Worm (Caenorhabditis elegans) whole organism, L3 larva: ENCODE data around the gene mdt-21.

Source experiments
- ZK546.5 ChIP-seq: sonication (generic microtip); optimal IDR thresholded peaks from 2 replicates; lab custom pipeline; 2017; ENCODE audit warnings: missing biosample characterization, missing genetic modification characterization
- ama-1 ChIP-seq: fragments of 150-350 bp; optimal IDR thresholded peaks from 2 replicates; lab custom pipeline; 2018
- ceh-28 ChIP-seq: fragments of 150-350 bp; optimal IDR thresholded peaks from 2 replicates; lab custom pipeline; 2014; ENCODE audit warnings: missing biosample characterization, missing genetic modification reagents, missing genetic modification characterization
- ceh-82 ChIP-seq: fragments of 150-350 bp; optimal IDR thresholded peaks from 2 replicates; lab custom pipeline; 2014; ENCODE audit warnings: missing biosample characterization, missing genetic modification characterization
- ceh-9 ChIP-seq: sonication (generic microtip); optimal IDR thresholded peaks from 2 replicates; lab custom pipeline; 2018; ENCODE audit warnings: missing biosample characterization, missing genetic modification characterization
- daf-12 ChIP-seq: fragments of 150-350 bp; optimal IDR thresholded peaks from 2 replicates; lab custom pipeline; 2014; ENCODE audit warnings: missing biosample characterization, missing genetic modification reagents, missing genetic modification characterization
- egl-27 ChIP-seq: sonication (generic microtip); optimal IDR thresholded peaks from 4 replicates; lab custom pipeline; 2017; ENCODE audit warnings: missing biosample characterization, missing genetic modification reagents, missing genetic modification characterization
- egl-5 ChIP-seq: fragments of 150-350 bp; optimal IDR thresholded peaks from 2 replicates; lab custom pipeline; 2017; ENCODE audit warnings: missing biosample characterization, missing genetic modification reagents, missing genetic modification characterization, inconsistent platforms
- elt-1 ChIP-seq: fragments of 150-350 bp; optimal IDR thresholded peaks from 2 replicates; lab custom pipeline; 2014; ENCODE audit warnings: missing biosample characterization, missing genetic modification characterization
- elt-2 ChIP-seq: sonication (generic microtip); optimal IDR thresholded peaks from 2 replicates; lab custom pipeline; 2016; ENCODE audit warnings: missing genetic modification reagents, mild to moderate bottlenecking, missing genetic modification characterization, missing compliant biosample characterization
- fkh-10 ChIP-seq: sonication (generic microtip); optimal IDR thresholded peaks from 2 replicates; lab custom pipeline; 2017; ENCODE audit warnings: missing biosample characterization, missing genetic modification reagents, missing genetic modification characterization
- fos-1 ChIP-seq: fragments of 150-350 bp; optimal IDR thresholded peaks from 2 replicates; lab custom pipeline; 2014; ENCODE audit warnings: missing biosample characterization, missing genetic modification characterization
- hmg-11 ChIP-seq: sonication (generic microtip); optimal IDR thresholded peaks from 2 replicates; lab custom pipeline; 2016; ENCODE audit warnings: missing genetic modification characterization, missing compliant biosample characterization
- jun-1 ChIP-seq: fragments of 150-350 bp; optimal IDR thresholded peaks from 2 replicates; lab custom pipeline; 2014; ENCODE audit warnings: missing biosample characterization, missing genetic modification reagents, missing genetic modification characterization
- lin-15B ChIP-seq: fragments of 150-350 bp; optimal IDR thresholded peaks from 2 replicates; lab custom pipeline; 2014; ENCODE audit warnings: missing biosample characterization, missing genetic modification characterization
- lin-39 ChIP-seq: fragments of 150-350 bp; optimal IDR thresholded peaks from 2 replicates; lab custom pipeline; 2018; ENCODE audit warnings: missing biosample characterization, missing genetic modification reagents, missing genetic modification characterization
- lsy-12 ChIP-seq: sonication (generic microtip); optimal IDR thresholded peaks from 2 replicates; lab custom pipeline; 2016; ENCODE audit warnings: mild to moderate bottlenecking, missing genetic modification characterization, missing compliant biosample characterization
- mdl-1 ChIP-seq: fragments of 150-350 bp; optimal IDR thresholded peaks from 2 replicates; lab custom pipeline; 2014; ENCODE audit warnings: missing biosample characterization, missing genetic modification characterization
- mml-1 ChIP-seq: fragments of 150-350 bp; sonication (generic microtip); optimal IDR thresholded peaks from 3 replicates; lab custom pipeline; 2014; ENCODE audit warnings: missing biosample characterization, missing genetic modification characterization
- nfya-1 ChIP-seq: sonication (generic microtip); optimal IDR thresholded peaks from 2 replicates; lab custom pipeline; 2017; ENCODE audit warnings: missing genetic modification characterization, mild to moderate bottlenecking, missing compliant biosample characterization, antibody characterized with exemption, moderate library complexity; ENCODE audit not compliant: insufficient read depth
- nhr-11 ChIP-seq: fragments of 150-350 bp; optimal IDR thresholded peaks from 2 replicates; lab custom pipeline; 2014; ENCODE audit warnings: missing biosample characterization, missing genetic modification characterization
- nhr-12 ChIP-seq: fragments of 150-350 bp; optimal IDR thresholded peaks from 2 replicates; lab custom pipeline; 2014; ENCODE audit warnings: missing biosample characterization, missing genetic modification characterization
- nhr-23 ChIP-seq: fragments of 150-350 bp; optimal IDR thresholded peaks from 2 replicates; lab custom pipeline; 2014; ENCODE audit warnings: missing biosample characterization, missing genetic modification reagents, missing genetic modification characterization
- nhr-25 ChIP-seq: sonication (generic microtip); optimal IDR thresholded peaks from 2 replicates; lab custom pipeline; 2017; ENCODE audit warnings: missing biosample characterization, missing genetic modification characterization
- nhr-28 ChIP-seq: fragments of 150-350 bp; optimal IDR thresholded peaks from 2 replicates; lab custom pipeline; 2014; ENCODE audit warnings: missing biosample characterization, missing genetic modification characterization
- nhr-43 ChIP-seq: sonication (generic microtip); optimal IDR thresholded peaks from 2 replicates; lab custom pipeline; 2016; ENCODE audit warnings: mild to moderate bottlenecking, missing genetic modification characterization, missing compliant biosample characterization; ENCODE audit not compliant: poor library complexity, severe bottlenecking
- nhr-67 ChIP-seq: fragments of 150-350 bp; optimal IDR thresholded peaks from 2 replicates; lab custom pipeline; 2014; ENCODE audit warnings: missing biosample characterization, missing genetic modification characterization
- nhr-76 ChIP-seq: fragments of 150-350 bp; sonication (generic microtip); optimal IDR thresholded peaks from 5 replicates; lab custom pipeline; 2014; ENCODE audit warnings: missing biosample characterization, missing genetic modification characterization
- nhr-77 ChIP-seq: fragments of 150-350 bp; optimal IDR thresholded peaks from 2 replicates; lab custom pipeline; 2014; ENCODE audit warnings: missing biosample characterization, missing genetic modification characterization
- pha-4 ChIP-seq: fragments of 150-350 bp; optimal IDR thresholded peaks from 2 replicates; lab custom pipeline; 2014; ENCODE audit warnings: missing biosample characterization, missing genetic modification reagents, missing genetic modification characterization
- pqm-1 ChIP-seq: fragments of 150-350 bp; optimal IDR thresholded peaks from 2 replicates; lab custom pipeline; 2017; ENCODE audit warnings: missing biosample characterization, missing genetic modification characterization, inconsistent platforms
- sea-2 ChIP-seq: fragments of 150-350 bp; sonication (generic microtip); optimal IDR thresholded peaks from 4 replicates; lab custom pipeline; 2014; ENCODE audit warnings: missing biosample characterization, missing genetic modification reagents, missing genetic modification characterization
- skn-1 ChIP-seq: fragments of 150-350 bp; optimal IDR thresholded peaks from 2 replicates; lab custom pipeline; 2014; ENCODE audit warnings: missing biosample characterization, missing genetic modification characterization
- snpc-4 ChIP-seq: fragments of 150-350 bp; optimal IDR thresholded peaks from 2 replicates; lab custom pipeline; 2014; ENCODE audit warnings: missing biosample characterization, missing genetic modification characterization
- tbx-2 ChIP-seq: sonication (generic microtip); optimal IDR thresholded peaks from 2 replicates; lab custom pipeline; 2016; ENCODE audit warnings: mild to moderate bottlenecking, missing genetic modification characterization, missing compliant biosample characterization
- unc-39 ChIP-seq: sonication (generic microtip); optimal IDR thresholded peaks from 4 replicates; lab custom pipeline; 2017; ENCODE audit warnings: missing biosample characterization, missing genetic modification characterization
- unc-62 ChIP-seq: fragments of 150-350 bp; sonication (generic microtip); optimal IDR thresholded peaks from 4 replicates; lab custom pipeline; 2014; ENCODE audit warnings: missing biosample characterization, missing genetic modification reagents, missing genetic modification characterization
- zag-1 ChIP-seq: fragments of 150-350 bp; optimal IDR thresholded peaks from 2 replicates; lab custom pipeline; 2014; ENCODE audit warnings: missing biosample characterization, missing genetic modification characterization
- ztf-4 ChIP-seq: fragments of 150-350 bp; optimal IDR thresholded peaks from 2 replicates; lab custom pipeline; 2014; ENCODE audit warnings: missing biosample characterization, missing genetic modification characterization

Gene mdt-21

DNA sequence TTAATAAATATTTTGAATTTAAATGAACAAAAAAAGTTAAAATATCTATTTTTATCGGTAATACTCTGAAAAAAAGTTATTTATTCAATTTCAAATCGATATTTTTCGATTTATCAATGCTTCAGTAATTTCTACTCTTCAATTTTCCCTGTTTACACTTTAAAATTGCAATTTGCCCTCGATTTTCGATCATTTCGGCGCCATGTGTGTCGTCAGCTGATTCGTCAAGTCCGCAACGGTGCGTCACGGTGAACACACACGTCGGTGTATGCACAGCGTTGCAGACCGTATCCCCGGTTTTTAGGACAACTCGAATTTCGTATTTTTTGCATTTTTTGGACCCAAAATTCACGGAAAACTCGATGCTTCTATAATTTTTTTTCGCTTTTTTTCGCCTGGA, 45.8 kb downstream of the mdt-21 start, which contains the start of gene C18D11.3:
Gene C18D11.3, plus strand, starts transcription at position 189 of the 400 bp plus-strand sequence.
- no peak for TF ChIP-seq nhr-28
- peak; percentile 37 for TF ChIP-seq nhr-43 (tag; lab: Kevin White, UChicago)
- TF ChIP-seq ceh-28 (tag; lab: Kevin White, UChicago) = peak; percentile 50
- peak; percentile 92 for TF ChIP-seq lin-39 (tag; lab: Kevin White, UChicago)
- TF ChIP-seq fos-1 (tag; lab: Kevin White, UChicago) = no peak
- TF ChIP-seq tbx-2 = peak; percentile 17
- TF ChIP-seq egl-5 (tag; lab: Kevin White, UChicago) = peak; percentile 90
- peak; percentile 67 for TF ChIP-seq hmg-11 (tag; lab: Kevin White, UChicago)
- TF ChIP-seq zag-1 (tag; lab: Kevin White, UChicago) = no peak
- TF ChIP-seq pqm-1 = peak; percentile 46
- peak; percentile 97 for TF ChIP-seq nfya-1 (tag; lab: Kevin White, UChicago)
- TF ChIP-seq mml-1 (tag; lab: Kevin White, UChicago) = no peak
- TF ChIP-seq skn-1 = peak; percentile 66
- TF ChIP-seq pha-4 (tag; lab: Kevin White, UChicago) = peak; percentile 98
- no peak for TF ChIP-seq ZK546.5 (tag; lab: Kevin White, UChicago)
- no peak for TF ChIP-seq nhr-67
- TF ChIP-seq fkh-10 (GFP tag; lab: Kevin White, UChicago) = no peak
- no peak for TF ChIP-seq nhr-12 (tag; lab: Kevin White, UChicago)
- no peak for TF ChIP-seq unc-62 (GFP tag; lab: Kevin White, UChicago)
- peak; percentile 92 for TF ChIP-seq lin-15B (tag; lab: Kevin White, UChicago)
- TF ChIP-seq nhr-23 (tag; lab: Kevin White, UChicago) = peak; percentile 83
- peak; percentile 86 for TF ChIP-seq elt-2 (tag; lab: Kevin White, UChicago)
- TF ChIP-seq nhr-11 (tag; lab: Kevin White, UChicago) = no peak
- TF ChIP-seq jun-1 = peak; percentile 66
- no peak for TF ChIP-seq ceh-82 (tag; lab: Kevin White, UChicago)
- peak; percentile 93 for TF ChIP-seq nhr-25 (tag; lab: Kevin White, UChicago)
- no peak for TF ChIP-seq unc-39 (tag; lab: Kevin White, UChicago)
- TF ChIP-seq sea-2 (GFP tag; lab: Kevin White, UChicago) = peak; percentile 49
- peak; percentile 1 for TF ChIP-seq ama-1
- peak; percentile 48 for TF ChIP-seq lsy-12 (tag; lab: Kevin White, UChicago)
- no peak for TF ChIP-seq mdl-1 (tag; lab: Kevin White, UChicago)
- no peak for TF ChIP-seq egl-27 (tag; lab: Kevin White, UChicago)
- TF ChIP-seq elt-1 = peak; percentile 15
- no peak for TF ChIP-seq nhr-76 (tag; lab: Kevin White, UChicago)
- peak; percentile 89 for TF ChIP-seq snpc-4 (tag; lab: Kevin White, UChicago)
- no peak for TF ChIP-seq ztf-4 (tag; lab: Kevin White, UChicago)

DNA sequence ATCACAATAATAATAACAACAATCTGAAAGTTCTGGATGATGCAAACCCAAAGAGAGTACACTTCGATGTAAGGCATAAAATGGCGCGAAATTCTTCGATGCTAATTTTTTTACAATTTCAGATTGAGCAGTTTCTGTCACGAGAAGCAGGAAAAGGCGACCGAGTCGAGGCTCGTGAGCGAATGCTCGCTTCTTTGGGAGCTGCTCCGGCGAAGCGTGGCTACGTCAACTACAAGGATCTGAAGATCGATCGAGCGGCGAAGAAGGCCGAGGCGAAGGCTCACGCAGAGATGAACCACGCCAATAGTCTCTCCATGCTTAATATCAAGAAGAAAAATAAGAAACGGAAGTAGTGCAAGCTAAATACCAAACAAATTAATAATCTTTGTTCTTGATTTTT, 46.7 kb downstream of the mdt-21 start:
- TF ChIP-seq nfya-1 (tag; lab: Kevin White, UChicago) (no peak), nhr-76 (tag; lab: Kevin White, UChicago) (no peak), nhr-23 (tag; lab: Kevin White, UChicago) (no peak), ceh-9 (no peak), nhr-77 (tag; lab: Kevin White, UChicago) (no peak), ceh-28 (tag; lab: Kevin White, UChicago) (no peak), jun-1 (no peak), unc-39 (tag; lab: Kevin White, UChicago) (no peak), nhr-28 (no peak), nhr-11 (tag; lab: Kevin White, UChicago) (no peak), daf-12 (tag; lab: Kevin White, UChicago) (no peak), zag-1 (tag; lab: Kevin White, UChicago) (no peak), nhr-12 (tag; lab: Kevin White, UChicago) (no peak), ZK546.5 (tag; lab: Kevin White, UChicago) (no peak), hmg-11 (tag; lab: Kevin White, UChicago) (no peak), pha-4 (tag; lab: Kevin White, UChicago) (no peak), ceh-82 (tag; lab: Kevin White, UChicago) (no peak), pqm-1 (no peak)
- TF ChIP-seq, all 47 proteins: peak for 0

DNA sequence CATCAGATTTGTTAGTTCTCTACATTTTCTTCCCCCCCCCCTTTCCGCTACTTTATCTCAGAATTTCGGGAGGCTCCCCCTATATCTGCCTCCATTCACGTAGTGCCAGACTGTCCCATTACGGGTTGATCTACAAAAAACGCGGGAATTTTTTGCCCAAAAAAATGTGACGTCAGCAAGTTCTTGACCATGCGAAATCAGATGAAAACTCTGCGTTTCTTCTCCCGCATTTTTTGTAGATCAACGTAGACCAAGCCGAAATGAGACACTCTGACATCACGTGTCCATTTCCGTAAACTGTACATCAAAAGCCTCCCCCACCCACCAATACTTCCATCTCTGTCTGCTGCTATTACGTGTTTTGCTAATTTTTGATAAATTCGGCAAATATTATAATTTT, 47.2 kb downstream of the mdt-21 start:
- TF ChIP-seq sea-2 (GFP tag; lab: Kevin White, UChicago) (no peak), mdl-1 (tag; lab: Kevin White, UChicago) (no peak), nhr-11 (tag; lab: Kevin White, UChicago) (no peak)
- TF ChIP-seq, all 47 proteins: peak for 0
